Fruit fly (Drosophila melanogaster) whole organism, embryonic: ENCODE measurements around the gene lobo.

ENCODE experiments used
- BEAF-32 ChIP-seq: fragments of 200-800 bp; sonication (Bioruptor generic); optimal IDR thresholded peaks from 3 replicates; lab custom pipeline; 2017; ENCODE audit warnings: missing biosample characterization, missing genetic modification characterization, mild to moderate bottlenecking, moderate library complexity, missing genetic modification reagents
- CG10654 ChIP-seq: fragments of 200-800 bp; sonication (Bioruptor generic); optimal IDR thresholded peaks from 2 replicates; lab custom pipeline; 2016; ENCODE audit warnings: missing biosample characterization, missing genetic modification characterization
- CG12104 ChIP-seq: fragments of 200-800 bp; sonication (Bioruptor generic); optimal IDR thresholded peaks from 3 replicates; lab custom pipeline; 2016; ENCODE audit warnings: missing biosample characterization, missing genetic modification characterization
- CG12391 ChIP-seq: fragments of 200-800 bp; sonication (Bioruptor generic); optimal IDR thresholded peaks from 3 replicates; lab custom pipeline; 2018; ENCODE audit warnings: missing biosample characterization, mild to moderate bottlenecking, missing genetic modification characterization, moderate library complexity
- CG12659 ChIP-seq: fragments of 200-800 bp; sonication (Bioruptor generic); optimal IDR thresholded peaks from 3 replicates; lab custom pipeline; 2017; ENCODE audit warnings: mild to moderate bottlenecking, missing biosample characterization, missing genetic modification reagents, missing genetic modification characterization
- CG13424 ChIP-seq: fragments of 200-800 bp; sonication (Bioruptor generic); optimal IDR thresholded peaks from 2 replicates; lab custom pipeline; 2019; ENCODE audit warnings: missing biosample characterization, mild to moderate bottlenecking, missing genetic modification characterization, moderate library complexity
- CG14710 ChIP-seq: fragments of 200-800 bp; sonication (Bioruptor generic); optimal IDR thresholded peaks from 3 replicates; lab custom pipeline; 2019; ENCODE audit warnings: missing biosample characterization, mild to moderate bottlenecking, missing genetic modification characterization, moderate library complexity
- CG15514 ChIP-seq: fragments of 200-800 bp; sonication (Bioruptor generic); optimal IDR thresholded peaks from 3 replicates; lab custom pipeline; 2017; ENCODE audit warnings: missing biosample characterization, missing genetic modification characterization, mild to moderate bottlenecking, moderate library complexity, missing genetic modification reagents
- CG16779 ChIP-seq: fragments of 200-800 bp; sonication (Bioruptor generic); IDR thresholded peaks from 2 replicates; pipeline ENCODE4 v1.3.6; 2022; ENCODE audit warnings: missing biosample characterization, missing genetic modification characterization
- CG17829 ChIP-seq: fragments of 200-800 bp; optimal IDR thresholded peaks from 2 replicates; lab custom pipeline; 2019; ENCODE audit warnings: missing biosample characterization, mild to moderate bottlenecking, missing genetic modification characterization, moderate library complexity
- CG2129 ChIP-seq: fragments of 200-800 bp; sonication (Bioruptor generic); IDR thresholded peaks from 2 replicates; pipeline ENCODE4 v1.3.6; 2022; ENCODE audit warnings: missing biosample characterization, missing genetic modification characterization; ENCODE audit not compliant: partially characterized antibody
- CG34422 ChIP-seq: fragments of 200-800 bp; sonication (Bioruptor generic); IDR thresholded peaks from 3 replicates; pipeline ENCODE4 v1.3.6; 2022; ENCODE audit warnings: missing biosample characterization, missing genetic modification characterization
- CG4282 ChIP-seq: fragments of 200-800 bp; sonication (Bioruptor generic); optimal IDR thresholded peaks from 2 replicates; lab custom pipeline; 2016; ENCODE audit warnings: missing biosample characterization, missing genetic modification characterization
- CG4617 ChIP-seq: fragments of 200-800 bp; sonication (Bioruptor generic); optimal IDR thresholded peaks from 3 replicates; lab custom pipeline; 2016; ENCODE audit warnings: missing biosample characterization, missing genetic modification characterization, borderline replicate concordance
- CG6791 ChIP-seq: fragments of 200-800 bp; sonication (Bioruptor generic); IDR thresholded peaks from 3 replicates; pipeline ENCODE4 v1.3.6; 2022; ENCODE audit warnings: missing biosample characterization, missing genetic modification characterization; ENCODE audit not compliant: partially characterized antibody
- CG9609 ChIP-seq: fragments of 200-800 bp; sonication (Bioruptor generic); optimal IDR thresholded peaks from 3 replicates; lab custom pipeline; 2016; ENCODE audit warnings: missing biosample characterization, missing genetic modification characterization
- Dll ChIP-seq: fragments of 200-800 bp; sonication (Bioruptor generic); IDR thresholded peaks from 4 replicates; pipeline ENCODE4 v1.3.6; 2022; ENCODE audit warnings: missing biosample characterization, missing genetic modification characterization; ENCODE audit not compliant: partially characterized antibody
- Doc3 ChIP-seq: fragments of 200-800 bp; sonication (Bioruptor generic); IDR thresholded peaks from 3 replicates; pipeline ENCODE4 v1.3.6; 2022; ENCODE audit warnings: missing biosample characterization, missing genetic modification characterization; ENCODE audit not compliant: partially characterized antibody
- Dref ChIP-seq: fragments of 200-800 bp; sonication (Bioruptor generic); IDR thresholded peaks from 2 replicates; pipeline ENCODE4 v1.3.6; 2022; ENCODE audit warnings: missing biosample characterization, missing genetic modification characterization
- Ets97D ChIP-seq: fragments of 200-800 bp; sonication (Bioruptor generic); optimal IDR thresholded peaks from 3 replicates; lab custom pipeline; 2016; ENCODE audit warnings: missing biosample characterization, missing genetic modification characterization
- Jarid2 ChIP-seq: fragments of 200-800 bp; sonication (Bioruptor generic); optimal IDR thresholded peaks from 3 replicates; lab custom pipeline; 2017; ENCODE audit warnings: mild to moderate bottlenecking, missing biosample characterization, missing genetic modification reagents, missing genetic modification characterization
- MESR4 ChIP-seq: fragments of 200-800 bp; sonication (Bioruptor generic); optimal IDR thresholded peaks from 2 replicates; lab custom pipeline; 2018; ENCODE audit warnings: missing biosample characterization, mild to moderate bottlenecking, missing genetic modification characterization, moderate library complexity
- Med ChIP-seq: fragments of 200-800 bp; sonication (Bioruptor generic); peaks from one replicate; lab custom pipeline; 2016; ENCODE audit warnings: missing biosample characterization, missing genetic modification characterization, mild to moderate bottlenecking, inconsistent platforms, moderate library complexity
- Poxn ChIP-seq: fragments of 200-800 bp; sonication (Bioruptor generic); IDR thresholded peaks from 2 replicates; pipeline ENCODE4 v1.3.6; 2022; ENCODE audit warnings: missing biosample characterization, missing genetic modification characterization
- Scr ChIP-seq: fragments of 200-800 bp; sonication (Bioruptor generic); IDR thresholded peaks from 2 replicates; pipeline ENCODE4 v1.3.6; 2022; ENCODE audit warnings: missing biosample characterization, missing genetic modification characterization; ENCODE audit not compliant: partially characterized antibody
- Sry-β ChIP-seq: fragments of 200-800 bp; sonication (Bioruptor generic); optimal IDR thresholded peaks from 2 replicates; lab custom pipeline; 2018; ENCODE audit warnings: missing biosample characterization, mild to moderate bottlenecking, missing genetic modification characterization, moderate library complexity
- Sry-δ ChIP-seq: fragments of 200-800 bp; sonication (Bioruptor generic); optimal IDR thresholded peaks from 2 replicates; lab custom pipeline; 2016; ENCODE audit warnings: missing biosample characterization, missing genetic modification characterization
- amos ChIP-seq: fragments of 200-800 bp; sonication (Bioruptor generic); IDR thresholded peaks from 2 replicates; pipeline ENCODE4 v1.3.6; 2022; ENCODE audit warnings: missing biosample characterization, missing genetic modification characterization; ENCODE audit not compliant: partially characterized antibody
- bbx ChIP-seq: fragments of 200-800 bp; sonication (Bioruptor generic); IDR thresholded peaks from 2 replicates; pipeline ENCODE4 v1.3.6; 2022; ENCODE audit warnings: missing biosample characterization, missing genetic modification characterization; ENCODE audit not compliant: partially characterized antibody
- chinmo ChIP-seq: fragments of 200-800 bp; sonication (Bioruptor generic); IDR thresholded peaks from 4 replicates; pipeline ENCODE4 v1.3.6; 2022; ENCODE audit warnings: missing biosample characterization, missing genetic modification characterization; ENCODE audit not compliant: partially characterized antibody
- crp ChIP-seq, 2 experiments: fragments of 200-800 bp; sonication (Bioruptor generic); optimal IDR thresholded peaks; 2 replicates in 1 of 2; 3 replicates in 1 of 2; lab custom pipeline; 2017; ENCODE audit warnings: missing biosample characterization in 2 of 2, missing genetic modification characterization in 2 of 2, mild to moderate bottlenecking in 1 of 2, moderate library complexity in 1 of 2
- hbn ChIP-seq: fragments of 200-800 bp; sonication (Bioruptor generic); IDR thresholded peaks from 2 replicates; pipeline ENCODE4 v1.3.6; 2022; ENCODE audit warnings: missing biosample characterization, missing genetic modification characterization; ENCODE audit not compliant: partially characterized antibody
- jumu ChIP-seq: fragments of 200-800 bp; sonication (Bioruptor generic); optimal IDR thresholded peaks from 3 replicates; lab custom pipeline; 2016; ENCODE audit warnings: missing biosample characterization, missing genetic modification characterization
- knrl ChIP-seq: fragments of 200-800 bp; sonication (Bioruptor generic); IDR thresholded peaks from 3 replicates; pipeline ENCODE4 v1.3.6; 2022; ENCODE audit warnings: missing biosample characterization, missing genetic modification characterization; ENCODE audit not compliant: partially characterized antibody
- nerfin-1 ChIP-seq: fragments of 200-800 bp; sonication (Bioruptor generic); optimal IDR thresholded peaks from 3 replicates; lab custom pipeline; 2019; ENCODE audit warnings: missing biosample characterization, mild to moderate bottlenecking, missing genetic modification characterization, moderate library complexity
- nerfin-2 ChIP-seq: fragments of 200-800 bp; sonication (Bioruptor generic); IDR thresholded peaks from 2 replicates; pipeline ENCODE4 v1.3.6; 2022; ENCODE audit warnings: missing biosample characterization, missing genetic modification characterization; ENCODE audit not compliant: partially characterized antibody
- nmo ChIP-seq: fragments of 200-800 bp; sonication (Bioruptor generic); optimal IDR thresholded peaks from 2 replicates; lab custom pipeline; 2018; ENCODE audit warnings: missing biosample characterization, mild to moderate bottlenecking, missing genetic modification characterization, moderate library complexity
- pfk ChIP-seq: fragments of 200-800 bp; sonication (Bioruptor generic); optimal IDR thresholded peaks from 2 replicates; lab custom pipeline; 2018; ENCODE audit warnings: missing biosample characterization, mild to moderate bottlenecking, missing genetic modification characterization, moderate library complexity
- scrt ChIP-seq: fragments of 200-800 bp; sonication (Bioruptor generic); optimal IDR thresholded peaks from 2 replicates; lab custom pipeline; 2018; ENCODE audit warnings: missing biosample characterization, mild to moderate bottlenecking, missing genetic modification characterization, moderate library complexity
- sens ChIP-seq: fragments of 200-800 bp; sonication (Bioruptor generic); peaks from one replicate; lab custom pipeline; 2016; ENCODE audit warnings: missing biosample characterization, missing genetic modification characterization
- slp2 ChIP-seq: fragments of 200-800 bp; sonication (Bioruptor generic); optimal IDR thresholded peaks from 2 replicates; lab custom pipeline; 2016; ENCODE audit warnings: missing biosample characterization, missing genetic modification characterization
- sna ChIP-seq: fragments of 200-800 bp; sonication (Bioruptor generic); IDR thresholded peaks from 2 replicates; pipeline ENCODE4 v1.3.6; 2022; ENCODE audit warnings: missing biosample characterization, missing genetic modification characterization; ENCODE audit not compliant: partially characterized antibody
- stwl ChIP-seq: fragments of 200-800 bp; sonication (Bioruptor generic); optimal IDR thresholded peaks from 3 replicates; lab custom pipeline; 2018; ENCODE audit warnings: missing biosample characterization, mild to moderate bottlenecking, missing genetic modification characterization, moderate library complexity
- tgo ChIP-seq: fragments of 200-800 bp; sonication (Bioruptor generic); IDR thresholded peaks from 3 replicates; pipeline ENCODE4 v1.3.6; 2022; ENCODE audit warnings: missing biosample characterization, missing genetic modification characterization
- tna ChIP-seq: fragments of 200-800 bp; sonication (Bioruptor generic); IDR thresholded peaks from 2 replicates; pipeline ENCODE4 v1.3.6; 2022; ENCODE audit warnings: missing biosample characterization, missing genetic modification characterization; ENCODE audit not compliant: partially characterized antibody
- trem ChIP-seq: fragments of 200-800 bp; optimal IDR thresholded peaks from 3 replicates; lab custom pipeline; 2019; ENCODE audit warnings: missing biosample characterization, mild to moderate bottlenecking, missing genetic modification characterization, moderate library complexity
- vnd ChIP-seq: fragments of 200-800 bp; sonication (Bioruptor generic); IDR thresholded peaks from 3 replicates; pipeline ENCODE4 v1.3.6; 2022; ENCODE audit warnings: missing biosample characterization, missing genetic modification characterization; ENCODE audit not compliant: partially characterized antibody

Gene lobo

DNA sequence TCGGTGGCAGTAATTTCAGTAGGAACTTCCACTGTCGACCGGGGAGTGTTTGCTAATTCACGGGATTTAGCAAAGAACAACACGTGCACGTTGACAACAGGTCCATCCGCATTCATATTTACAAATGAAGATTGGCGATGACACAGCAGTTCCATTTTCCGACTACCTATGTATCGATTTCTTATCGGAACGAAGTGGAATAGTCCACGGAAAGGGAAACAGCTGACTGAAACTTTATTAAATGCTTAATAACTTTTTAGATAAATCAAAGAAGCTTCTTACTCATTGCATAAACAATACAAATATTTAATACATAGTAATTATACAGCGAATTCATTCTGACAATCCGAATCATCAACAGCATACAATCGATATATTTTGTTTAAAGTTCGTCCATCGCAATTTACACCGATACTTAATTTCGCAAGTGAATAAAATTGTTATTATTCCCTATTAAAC is 66.3 kb downstream of the lobo start, which contains the start of the genes Mocs2A, Mocs2B and Clbn (continued):
- TF ChIP-seq CG13424 (tag; lab: Kevin White, UChicago) (no peak), CG6791 (GFP tag; lab: Robert Waterston, UW) (peak; percentile 66), Dll (GFP tag; lab: Robert Waterston, UW) (peak; percentile 91), CG17829 (tag; lab: Kevin White, UChicago) (peak; percentile 12), tna (GFP tag; lab: Robert Waterston, UW) (peak; percentile 26; the same call in 1 of the 2 replicates), CG16779 (GFP tag; lab: Robert Waterston, UW) (no peak), pfk (GFP tag; lab: Kevin White, UChicago) (peak; percentile 91), nerfin-1 (tag; lab: Kevin White, UChicago) (peak; percentile 6), MESR4 (peak; percentile 70), BEAF-32 (GFP tag; lab: Kevin White, UChicago) (peak; percentile 75), Dref (peak; percentile 73), slp2 (no peak), Jarid2 (GFP tag; lab: Kevin White, UChicago) (peak; percentile 47), bbx (GFP tag; lab: Robert Waterston, UW) (peak; percentile 62), CG2129 (peak; percentile 75), CG10654 (GFP tag; lab: Kevin White, UChicago) (no peak), chinmo (GFP tag; lab: Robert Waterston, UW) (peak; percentile 75; the same call in 1 of the 4 replicates), Med (GFP tag; lab: Kevin White, UChicago) (peak; percentile 19), CG4282 (GFP tag; lab: Kevin White, UChicago) (no peak), CG9609 (no peak), CG34422 (GFP tag; lab: Robert Waterston, UW) (peak; percentile 55; the same call in 1 of the 3 replicates), Sry-δ (peak; percentile 84), tgo (GFP tag; lab: Robert Waterston, UW) (no peak), nmo (peak; percentile 14), Poxn (no peak), CG12391 (tag; lab: Kevin White, UChicago) (peak; percentile 21), stwl (peak; percentile 18), Scr (GFP tag; lab: Robert Waterston, UW) (peak; percentile 89), CG15514 (GFP tag; lab: Kevin White, UChicago) (peak; percentile 39), Ets97D (GFP tag; lab: Kevin White, UChicago) (peak; percentile 38), hbn (GFP tag; lab: Robert Waterston, UW) (peak; percentile 81), sna (GFP tag; lab: Robert Waterston, UW) (peak; percentile 81), scrt (GFP tag; lab: Kevin White, UChicago) (peak; percentile 81), nerfin-2 (GFP tag; lab: Robert Waterston, UW) (peak; percentile 60; the same call in 1 of the 2 replicates), CG12104 (no peak), CG4617 (GFP tag; lab: Kevin White, UChicago) (peak; percentile 30), crp (GFP tag; optimal IDR thresholded peaks at IDR 0.05; lab: Kevin White, UChicago) (peak in 1 of 2 experiments; percentile 77), jumu (GFP tag; lab: Kevin White, UChicago) (no peak), CG14710 (peak; percentile 28), amos (GFP tag; lab: Robert Waterston, UW) (peak; percentile 68), vnd (peak; percentile 79), CG12659 (GFP tag; lab: Kevin White, UChicago) (peak; percentile 30), sens (GFP tag; lab: Kevin White, UChicago) (peak; percentile 80), knrl (GFP tag; lab: Robert Waterston, UW) (peak; percentile 81), trem (tag; lab: Kevin White, UChicago) (peak; percentile 15), Doc3 (GFP tag; lab: Robert Waterston, UW) (peak; percentile 81), Sry-β (GFP tag; lab: Kevin White, UChicago) (no peak)
